Worm (Caenorhabditis elegans) whole organism, L3 larva: ENCODE measurements around the gene T08D10.3.

Experiments used
- aly-2 ChIP-seq: fragments of 150-350 bp; optimal IDR thresholded peaks from 2 replicates; lab custom pipeline; 2014; ENCODE audit warnings: missing biosample characterization, missing genetic modification characterization
- ama-1 ChIP-seq: fragments of 150-350 bp; optimal IDR thresholded peaks from 2 replicates; lab custom pipeline; 2018
- ceh-16 ChIP-seq: sonication (generic microtip); optimal IDR thresholded peaks from 2 replicates; lab custom pipeline; 2017; ENCODE audit warnings: missing biosample characterization, missing genetic modification characterization
- ceh-28 ChIP-seq: fragments of 150-350 bp; optimal IDR thresholded peaks from 2 replicates; lab custom pipeline; 2014; ENCODE audit warnings: missing biosample characterization, missing genetic modification reagents, missing genetic modification characterization
- ceh-9 ChIP-seq: sonication (generic microtip); optimal IDR thresholded peaks from 2 replicates; lab custom pipeline; 2018; ENCODE audit warnings: missing biosample characterization, missing genetic modification characterization
- daf-12 ChIP-seq: fragments of 150-350 bp; optimal IDR thresholded peaks from 2 replicates; lab custom pipeline; 2014; ENCODE audit warnings: missing biosample characterization, missing genetic modification reagents, missing genetic modification characterization
- egl-27 ChIP-seq: sonication (generic microtip); optimal IDR thresholded peaks from 4 replicates; lab custom pipeline; 2017; ENCODE audit warnings: missing biosample characterization, missing genetic modification reagents, missing genetic modification characterization
- egl-5 ChIP-seq: fragments of 150-350 bp; optimal IDR thresholded peaks from 2 replicates; lab custom pipeline; 2017; ENCODE audit warnings: missing biosample characterization, missing genetic modification reagents, missing genetic modification characterization, inconsistent platforms
- elt-1 ChIP-seq: fragments of 150-350 bp; optimal IDR thresholded peaks from 2 replicates; lab custom pipeline; 2014; ENCODE audit warnings: missing biosample characterization, missing genetic modification characterization
- elt-2 ChIP-seq: sonication (generic microtip); optimal IDR thresholded peaks from 2 replicates; lab custom pipeline; 2016; ENCODE audit warnings: missing genetic modification reagents, mild to moderate bottlenecking, missing genetic modification characterization, missing compliant biosample characterization
- elt-3 ChIP-seq, 3 experiments: fragments of 150-350 bp in 1 of 3; sonication (generic microtip) in 2 of 3; optimal IDR thresholded peaks; 2 replicates in 2 of 3; 4 replicates in 1 of 3; lab custom pipeline; 2014 to 2017; ENCODE audit warnings: missing biosample characterization in 3 of 3, missing genetic modification characterization in 3 of 3
- eor-1 ChIP-seq, 2 experiments: fragments of 150-350 bp; optimal IDR thresholded peaks; 2 replicates each; lab custom pipeline; 2014 to 2018; ENCODE audit warnings: missing biosample characterization in 2 of 2, missing genetic modification characterization in 2 of 2
- fkh-10 ChIP-seq: sonication (generic microtip); optimal IDR thresholded peaks from 2 replicates; lab custom pipeline; 2017; ENCODE audit warnings: missing biosample characterization, missing genetic modification reagents, missing genetic modification characterization
- fkh-2 ChIP-seq: fragments of 150-350 bp; optimal IDR thresholded peaks from 2 replicates; lab custom pipeline; 2014; ENCODE audit warnings: missing biosample characterization, missing genetic modification reagents, missing genetic modification characterization
- fos-1 ChIP-seq: fragments of 150-350 bp; optimal IDR thresholded peaks from 2 replicates; lab custom pipeline; 2014; ENCODE audit warnings: missing biosample characterization, missing genetic modification characterization
- hmg-11 ChIP-seq: sonication (generic microtip); optimal IDR thresholded peaks from 2 replicates; lab custom pipeline; 2016; ENCODE audit warnings: missing genetic modification characterization, missing compliant biosample characterization
- jun-1 ChIP-seq: fragments of 150-350 bp; optimal IDR thresholded peaks from 2 replicates; lab custom pipeline; 2014; ENCODE audit warnings: missing biosample characterization, missing genetic modification reagents, missing genetic modification characterization
- lin-39 ChIP-seq: fragments of 150-350 bp; optimal IDR thresholded peaks from 2 replicates; lab custom pipeline; 2018; ENCODE audit warnings: missing biosample characterization, missing genetic modification reagents, missing genetic modification characterization
- lsy-12 ChIP-seq: sonication (generic microtip); optimal IDR thresholded peaks from 2 replicates; lab custom pipeline; 2016; ENCODE audit warnings: mild to moderate bottlenecking, missing genetic modification characterization, missing compliant biosample characterization
- mdl-1 ChIP-seq: fragments of 150-350 bp; optimal IDR thresholded peaks from 2 replicates; lab custom pipeline; 2014; ENCODE audit warnings: missing biosample characterization, missing genetic modification characterization
- mml-1 ChIP-seq: fragments of 150-350 bp; sonication (generic microtip); optimal IDR thresholded peaks from 3 replicates; lab custom pipeline; 2014; ENCODE audit warnings: missing biosample characterization, missing genetic modification characterization
- nfya-1 ChIP-seq: sonication (generic microtip); optimal IDR thresholded peaks from 2 replicates; lab custom pipeline; 2017; ENCODE audit warnings: missing genetic modification characterization, mild to moderate bottlenecking, missing compliant biosample characterization, antibody characterized with exemption, moderate library complexity; ENCODE audit not compliant: insufficient read depth
- nhr-11 ChIP-seq: fragments of 150-350 bp; optimal IDR thresholded peaks from 2 replicates; lab custom pipeline; 2014; ENCODE audit warnings: missing biosample characterization, missing genetic modification characterization
- nhr-12 ChIP-seq: fragments of 150-350 bp; optimal IDR thresholded peaks from 2 replicates; lab custom pipeline; 2014; ENCODE audit warnings: missing biosample characterization, missing genetic modification characterization
- nhr-23 ChIP-seq: fragments of 150-350 bp; optimal IDR thresholded peaks from 2 replicates; lab custom pipeline; 2014; ENCODE audit warnings: missing biosample characterization, missing genetic modification reagents, missing genetic modification characterization
- nhr-237 ChIP-seq: fragments of 150-350 bp; optimal IDR thresholded peaks from 2 replicates; lab custom pipeline; 2014; ENCODE audit warnings: missing biosample characterization, missing genetic modification characterization
- nhr-25 ChIP-seq: sonication (generic microtip); optimal IDR thresholded peaks from 2 replicates; lab custom pipeline; 2017; ENCODE audit warnings: missing biosample characterization, missing genetic modification characterization
- nhr-28 ChIP-seq: fragments of 150-350 bp; optimal IDR thresholded peaks from 2 replicates; lab custom pipeline; 2014; ENCODE audit warnings: missing biosample characterization, missing genetic modification characterization
- nhr-43 ChIP-seq: sonication (generic microtip); optimal IDR thresholded peaks from 2 replicates; lab custom pipeline; 2016; ENCODE audit warnings: mild to moderate bottlenecking, missing genetic modification characterization, missing compliant biosample characterization; ENCODE audit not compliant: poor library complexity, severe bottlenecking
- nhr-76 ChIP-seq: fragments of 150-350 bp; sonication (generic microtip); optimal IDR thresholded peaks from 5 replicates; lab custom pipeline; 2014; ENCODE audit warnings: missing biosample characterization, missing genetic modification characterization
- nhr-77 ChIP-seq: fragments of 150-350 bp; optimal IDR thresholded peaks from 2 replicates; lab custom pipeline; 2014; ENCODE audit warnings: missing biosample characterization, missing genetic modification characterization
- pha-4 ChIP-seq: fragments of 150-350 bp; optimal IDR thresholded peaks from 2 replicates; lab custom pipeline; 2014; ENCODE audit warnings: missing biosample characterization, missing genetic modification reagents, missing genetic modification characterization
- pqm-1 ChIP-seq: fragments of 150-350 bp; optimal IDR thresholded peaks from 2 replicates; lab custom pipeline; 2017; ENCODE audit warnings: missing biosample characterization, missing genetic modification characterization, inconsistent platforms
- sea-2 ChIP-seq: fragments of 150-350 bp; sonication (generic microtip); optimal IDR thresholded peaks from 4 replicates; lab custom pipeline; 2014; ENCODE audit warnings: missing biosample characterization, missing genetic modification reagents, missing genetic modification characterization
- snpc-4 ChIP-seq: fragments of 150-350 bp; optimal IDR thresholded peaks from 2 replicates; lab custom pipeline; 2014; ENCODE audit warnings: missing biosample characterization, missing genetic modification characterization
- tbx-2 ChIP-seq: sonication (generic microtip); optimal IDR thresholded peaks from 2 replicates; lab custom pipeline; 2016; ENCODE audit warnings: mild to moderate bottlenecking, missing genetic modification characterization, missing compliant biosample characterization
- unc-39 ChIP-seq: sonication (generic microtip); optimal IDR thresholded peaks from 4 replicates; lab custom pipeline; 2017; ENCODE audit warnings: missing biosample characterization, missing genetic modification characterization
- unc-62 ChIP-seq: fragments of 150-350 bp; sonication (generic microtip); optimal IDR thresholded peaks from 4 replicates; lab custom pipeline; 2014; ENCODE audit warnings: missing biosample characterization, missing genetic modification reagents, missing genetic modification characterization
- zag-1 ChIP-seq: fragments of 150-350 bp; optimal IDR thresholded peaks from 2 replicates; lab custom pipeline; 2014; ENCODE audit warnings: missing biosample characterization, missing genetic modification characterization
- ztf-11 ChIP-seq: fragments of 150-350 bp; optimal IDR thresholded peaks from 2 replicates; lab custom pipeline; 2014; ENCODE audit warnings: missing biosample characterization, missing genetic modification characterization
- ztf-4 ChIP-seq: fragments of 150-350 bp; optimal IDR thresholded peaks from 2 replicates; lab custom pipeline; 2014; ENCODE audit warnings: missing biosample characterization, missing genetic modification characterization

T08D10.3 gene

DNA sequence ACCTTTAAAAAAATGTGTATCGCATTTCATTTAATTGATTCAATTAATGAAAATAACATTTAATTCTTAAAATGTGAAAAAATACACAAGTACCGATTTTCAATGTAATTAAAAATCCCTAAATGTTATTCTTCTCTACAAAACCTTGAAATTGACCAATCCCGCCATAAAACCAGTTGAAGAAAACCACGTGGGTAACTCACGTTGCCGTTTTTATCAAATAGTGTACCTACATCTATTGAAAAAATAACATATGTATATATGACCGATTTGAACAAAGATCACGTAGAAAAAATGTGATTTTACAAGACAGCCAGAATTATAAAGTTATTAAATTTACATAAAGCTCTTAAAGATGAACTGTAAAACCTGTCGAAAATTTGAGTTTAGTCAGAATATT is 9.9 kb downstream of the T08D10.3 start:
- TF ChIP-seq fos-1 (tag; lab: Kevin White, UChicago) (no peak), elt-1 (tag; lab: Kevin White, UChicago) (no peak), sea-2 (GFP tag; lab: Kevin White, UChicago) (no peak), nhr-43 (tag; lab: Kevin White, UChicago) (no peak), unc-39 (no peak), nhr-23 (tag; lab: Kevin White, UChicago) (peak; percentile 3), daf-12 (tag; lab: Kevin White, UChicago) (no peak)

DNA sequence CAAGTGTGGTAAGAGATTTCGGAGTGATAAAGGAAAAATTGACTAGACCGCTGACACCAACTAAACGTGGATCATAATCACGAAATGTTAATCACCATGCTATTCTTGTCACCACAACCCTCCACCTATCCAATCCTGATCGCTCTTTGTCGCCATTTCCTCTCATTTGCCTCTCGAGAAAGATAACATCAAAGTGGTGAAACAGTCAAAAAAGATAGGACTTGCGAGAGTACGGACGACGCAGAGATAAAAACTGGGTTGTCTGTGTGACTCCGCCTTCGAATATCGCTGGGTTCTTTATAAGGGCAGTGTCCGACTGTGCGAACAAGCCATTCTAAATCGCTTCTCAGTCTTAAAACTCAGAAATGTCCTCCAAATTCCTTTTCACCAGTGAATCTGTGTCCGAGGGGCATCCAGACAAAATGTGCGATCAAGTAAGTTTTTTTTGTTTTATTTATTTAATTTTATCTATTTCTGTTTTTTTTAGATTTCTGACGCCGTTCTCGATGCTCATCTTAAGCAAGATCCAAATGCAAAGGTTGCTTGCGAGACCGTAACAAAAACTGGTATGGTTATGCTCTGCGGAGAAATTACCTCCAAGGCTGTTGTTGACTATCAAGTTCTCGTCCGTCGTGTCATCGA is 10.6 kb downstream of the T08D10.3 start, which contains the start of gene sams-1:
sams-1 (plus strand) TSS at position 300 of the 642 bp plus-strand sequence.
- TF ChIP-seq ceh-16 (tag; lab: Kevin White, UChicago) (no peak), nhr-23 (tag; lab: Kevin White, UChicago) (peak; percentile 17), daf-12 (tag; lab: Kevin White, UChicago) (no peak), elt-2 (tag; lab: Kevin White, UChicago) (peak; percentile 75), nhr-43 (tag; lab: Kevin White, UChicago) (peak; percentile 32), ama-1 (peak; percentile 59), hmg-11 (tag; lab: Kevin White, UChicago) (no peak), nfya-1 (tag; lab: Kevin White, UChicago) (peak; percentile 5), elt-1 (tag; lab: Kevin White, UChicago) (peak; percentile 76), elt-3 (tag; optimal IDR thresholded peaks at IDR 0.05; lab: Kevin White, UChicago) (peak in 1 of 3 experiments; percentile 29), nhr-25 (tag; lab: Kevin White, UChicago) (peak; percentile 11), pqm-1 (tag; lab: Kevin White, UChicago) (peak; percentile 39)

ce11 chrX:11967034-11967433 is 11.8 kb downstream of the T08D10.3 start:
- TF ChIP-seq snpc-4 (no peak), ceh-9 (no peak), ztf-11 (tag; lab: Kevin White, UChicago) (no peak), nhr-23 (tag; lab: Kevin White, UChicago) (no peak), egl-27 (tag; lab: Kevin White, UChicago) (no peak), nhr-12 (tag; lab: Kevin White, UChicago) (no peak), nhr-237 (tag; lab: Kevin White, UChicago) (no peak), elt-1 (tag; lab: Kevin White, UChicago) (no peak), lin-39 (tag; lab: Kevin White, UChicago) (no peak), sea-2 (GFP tag; lab: Kevin White, UChicago) (no peak), mml-1 (tag; lab: Kevin White, UChicago) (no peak), zag-1 (no peak), elt-3 (tag; optimal IDR thresholded peaks at IDR 0.05; lab: Kevin White, UChicago) (no peak), unc-62 (no peak), fkh-10 (GFP tag; lab: Kevin White, UChicago) (no peak)
- TF ChIP-seq, all 47 proteins: peak for 0

DNA sequence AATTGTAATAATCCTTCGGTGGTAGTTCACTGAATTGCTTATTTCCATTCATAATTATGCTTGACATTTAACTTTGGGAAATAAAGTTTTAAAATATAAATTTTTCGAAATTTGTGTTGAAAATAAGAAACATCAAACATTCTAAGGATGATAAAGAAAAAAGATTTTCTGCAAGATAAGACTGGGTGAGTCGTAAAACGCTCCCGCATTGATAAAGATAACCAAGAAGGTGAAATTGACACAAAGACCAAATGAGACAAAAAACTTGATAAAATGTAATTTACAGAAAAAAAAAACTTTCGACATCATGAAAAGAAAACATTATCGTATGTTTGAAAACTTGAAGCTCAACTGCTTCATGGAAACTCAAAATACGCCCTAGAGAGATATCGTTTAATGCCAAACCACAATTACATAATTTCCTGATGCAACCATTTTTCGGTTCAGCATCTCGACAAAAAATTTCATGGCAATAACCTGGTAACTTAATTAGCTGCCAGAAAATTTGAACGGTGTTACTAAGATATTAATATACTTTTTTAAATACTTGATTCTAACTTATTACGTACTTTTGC is 12.9 kb downstream of the T08D10.3 start:
- TF ChIP-seq ztf-4 (tag; lab: Kevin White, UChicago), result no peak
- no peak for TF ChIP-seq jun-1
- TF ChIP-seq nhr-11 (tag; lab: Kevin White, UChicago), result no peak
- TF ChIP-seq ceh-28 (tag; lab: Kevin White, UChicago), result no peak
- no peak for TF ChIP-seq ceh-16 (tag; lab: Kevin White, UChicago)
- TF ChIP-seq elt-3 (tag; optimal IDR thresholded peaks at IDR 0.05; lab: Kevin White, UChicago), result no peak
- no peak for TF ChIP-seq unc-62
- TF ChIP-seq nhr-28 (tag; lab: Kevin White, UChicago), result no peak
- no peak for TF ChIP-seq fkh-2 (tag; lab: Kevin White, UChicago)
- TF ChIP-seq pqm-1 (tag; lab: Kevin White, UChicago), result peak; percentile 52
- no peak for TF ChIP-seq mml-1 (tag; lab: Kevin White, UChicago)
- TF ChIP-seq snpc-4, result no peak
- no peak for TF ChIP-seq zag-1
- TF ChIP-seq eor-1 (tag; optimal IDR thresholded peaks at IDR 0.05; lab: Kevin White, UChicago), result no peak
- no peak for TF ChIP-seq tbx-2 (tag; lab: Kevin White, UChicago)
- no peak for TF ChIP-seq lsy-12 (tag; lab: Kevin White, UChicago)
- peak; percentile 17 for TF ChIP-seq pha-4 (tag; lab: Kevin White, UChicago)
- TF ChIP-seq elt-1 (tag; lab: Kevin White, UChicago), result no peak
- TF ChIP-seq aly-2 (tag; lab: Kevin White, UChicago), result no peak
- no peak for TF ChIP-seq egl-27 (tag; lab: Kevin White, UChicago)
- no peak for TF ChIP-seq nhr-25 (tag; lab: Kevin White, UChicago)
- no peak for TF ChIP-seq nhr-237 (tag; lab: Kevin White, UChicago)
- no peak for TF ChIP-seq daf-12 (tag; lab: Kevin White, UChicago)
- no peak for TF ChIP-seq hmg-11 (tag; lab: Kevin White, UChicago)
- TF ChIP-seq ama-1, result peak; percentile 37
- no peak for TF ChIP-seq nhr-12 (tag; lab: Kevin White, UChicago)
- TF ChIP-seq mdl-1 (tag; lab: Kevin White, UChicago), result no peak
- TF ChIP-seq nhr-43 (tag; lab: Kevin White, UChicago), result peak; percentile 52
- no peak for TF ChIP-seq egl-5 (tag; lab: Kevin White, UChicago)
- no peak for TF ChIP-seq nhr-77
- TF ChIP-seq ztf-11 (tag; lab: Kevin White, UChicago), result no peak
- TF ChIP-seq nhr-76 (tag; lab: Kevin White, UChicago), result no peak
- TF ChIP-seq elt-2 (tag; lab: Kevin White, UChicago), result peak; percentile 91
- no peak for TF ChIP-seq ceh-9
